Worm (Caenorhabditis elegans): ENCODE measurements around the gene hmit-1.2.

DNA sequence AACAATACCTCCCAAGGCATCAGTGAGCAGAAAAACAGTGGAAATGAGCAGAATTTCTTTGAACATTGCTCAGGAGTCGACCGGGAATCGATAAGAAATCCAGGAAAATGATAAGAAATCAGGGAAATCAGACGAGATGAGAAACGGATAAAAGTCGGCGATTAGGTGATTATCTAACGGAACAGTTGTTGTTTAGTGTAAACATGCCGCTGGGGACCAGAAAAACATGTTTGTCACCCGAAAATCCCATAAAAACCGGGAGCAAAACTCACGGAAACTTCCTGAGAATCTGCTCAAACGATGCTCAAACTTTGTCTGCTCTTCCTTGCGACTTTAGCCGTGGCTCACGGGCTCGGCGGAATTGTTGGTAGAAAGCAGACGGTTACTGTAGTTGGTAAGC is 31.9 kb downstream of the hmit-1.2 start, which contains the start of the genes ttr-24 and ttr-25:
- TF ChIP-seq elt-3 (tag; optimal IDR thresholded peaks at IDR 0.05) = no peak
- TF ChIP-seq ztf-11 (tag; optimal IDR thresholded peaks at IDR 0.05) = no peak
- TF ChIP-seq nhr-237 (tag; optimal IDR thresholded peaks at IDR 0.05) = no peak
- TF ChIP-seq ces-1 (GFP tag; optimal IDR thresholded peaks at IDR 0.05) = no peak
- TF ChIP-seq mep-1 (tag; optimal IDR thresholded peaks at IDR 0.05) = no peak
- TF ChIP-seq flh-1 (GFP tag; optimal IDR thresholded peaks at IDR 0.05) = no peak
- no peak for TF ChIP-seq snpc-4 (tag; optimal IDR thresholded peaks at IDR 0.05)
- TF ChIP-seq ceh-43 (GFP tag; optimal IDR thresholded peaks at IDR 0.05) = no peak
- TF ChIP-seq nhr-12 (tag; optimal IDR thresholded peaks at IDR 0.05) = no peak
- TF ChIP-seq blmp-1 (tag; optimal IDR thresholded peaks at IDR 0.05) = no peak
- no peak for TF ChIP-seq nhr-28 (tag; optimal IDR thresholded peaks at IDR 0.05)
